Worm (Caenorhabditis elegans) whole organism, L4 larva: ENCODE measurements around the gene srlf-2.
A peak's percentile ranks its signal among the peaks of the same experiment; 100 is the strongest.

ENCODE experiments used
- D1046.2 ChIP-seq: fragments of 200-800 bp; sonication (Bioruptor generic); IDR thresholded peaks from 2 replicates; pipeline ENCODE4 v1.3.6; 2022; ENCODE audit warnings: missing genetic modification characterization, missing compliant biosample characterization
- F26F4.8 ChIP-seq: fragments of 200-800 bp; sonication (Bioruptor generic); conservative IDR thresholded peaks from 2 replicates; pipeline ENCODE4 v1.3.6; 2022; ENCODE audit warnings: missing genetic modification characterization, missing compliant biosample characterization
- Y105C5A.15 ChIP-seq: fragments of 200-800 bp; sonication (Bioruptor generic); IDR thresholded peaks from 2 replicates; pipeline ENCODE4 v1.3.6; 2022; ENCODE audit warnings: missing genetic modification characterization, missing compliant biosample characterization
- Y48G9A.11 ChIP-seq: fragments of 200-800 bp; sonication (Bioruptor generic); IDR thresholded peaks from 2 replicates; pipeline ENCODE4 v1.3.6; 2022; ENCODE audit warnings: missing genetic modification reagents, missing genetic modification characterization, missing compliant biosample characterization
- aha-1 ChIP-seq: fragments of 150-350 bp; peaks from one replicate; lab custom pipeline; 2014; ENCODE audit warnings: missing biosample characterization, missing genetic modification characterization
- ceh-82 ChIP-seq: sonication (generic microtip); optimal IDR thresholded peaks from 2 replicates; lab custom pipeline; 2017; ENCODE audit warnings: missing biosample characterization, missing genetic modification characterization
- ces-1 ChIP-seq: fragments of 150-350 bp; sonication (generic microtip); optimal IDR thresholded peaks from 4 replicates; lab custom pipeline; 2014; ENCODE audit warnings: missing biosample characterization, missing genetic modification reagents, missing genetic modification characterization
- daf-16 ChIP-seq, 3 experiments: sonication (generic microtip); optimal IDR thresholded peaks; 2 replicates each; lab custom pipeline; 2016 to 2017; ENCODE audit warnings: missing genetic modification characterization in 3 of 3, missing genetic modification reagents in 3 of 3, mild to moderate bottlenecking in 2 of 3, missing compliant biosample characterization in 2 of 3, missing biosample characterization in 1 of 3, moderate library complexity in 1 of 3
- daf-8 ChIP-seq: fragments of 200-800 bp; sonication (Bioruptor generic); IDR thresholded peaks from 2 replicates; pipeline ENCODE4 v1.3.6; 2022; ENCODE audit warnings: missing genetic modification characterization, missing compliant biosample characterization
- dmd-6 ChIP-seq: fragments of 200-800 bp; sonication (Bioruptor generic); IDR thresholded peaks from 2 replicates; pipeline ENCODE4 v1.3.6; 2022; ENCODE audit warnings: missing genetic modification reagents, missing genetic modification characterization, missing compliant biosample characterization
- dmd-9 ChIP-seq: fragments of 200-800 bp; sonication (Bioruptor generic); IDR thresholded peaks from 2 replicates; pipeline ENCODE4 v1.3.6; 2022; ENCODE audit warnings: missing genetic modification reagents, missing genetic modification characterization, missing compliant biosample characterization
- dve-1 ChIP-seq: sonication (generic microtip); optimal IDR thresholded peaks from 2 replicates; lab custom pipeline; 2017; ENCODE audit warnings: antibody characterized with exemption, mild to moderate bottlenecking, missing genetic modification characterization, missing compliant biosample characterization; ENCODE audit not compliant: insufficient read depth
- fkh-10 ChIP-seq: fragments of 150-350 bp; optimal IDR thresholded peaks from 2 replicates; lab custom pipeline; 2014; ENCODE audit warnings: missing biosample characterization, missing genetic modification reagents, missing genetic modification characterization
- hlh-11 ChIP-seq: fragments of 200-800 bp; sonication (Bioruptor generic); optimal IDR thresholded peaks from 2 replicates; lab custom pipeline; 2018; ENCODE audit warnings: mild to moderate bottlenecking, missing genetic modification characterization, missing compliant biosample characterization
- hlh-30 ChIP-seq: sonication (generic microtip); optimal IDR thresholded peaks from 2 replicates; lab custom pipeline; 2017; ENCODE audit warnings: antibody characterized with exemption, mild to moderate bottlenecking, missing genetic modification characterization, missing compliant biosample characterization; ENCODE audit not compliant: insufficient read depth
- hmg-1.1 ChIP-seq: fragments of 200-800 bp; sonication (Bioruptor generic); IDR thresholded peaks from 2 replicates; pipeline ENCODE4 v1.3.6; 2022; ENCODE audit warnings: missing genetic modification reagents, missing genetic modification characterization, missing compliant biosample characterization
- jun-1 ChIP-seq: fragments of 150-350 bp; optimal IDR thresholded peaks from 2 replicates; lab custom pipeline; 2014; ENCODE audit warnings: missing biosample characterization, missing genetic modification reagents, missing genetic modification characterization
- lin-1 ChIP-seq: fragments of 200-800 bp; sonication (Bioruptor generic); IDR thresholded peaks from 2 replicates; pipeline ENCODE4 v1.3.6; 2022; ENCODE audit warnings: missing genetic modification reagents, missing genetic modification characterization, missing compliant biosample characterization
- lin-13 ChIP-seq: fragments of 150-350 bp; optimal IDR thresholded peaks from 2 replicates; lab custom pipeline; 2014; ENCODE audit warnings: missing biosample characterization, missing genetic modification reagents, missing genetic modification characterization
- lsy-2 ChIP-seq, 2 experiments: fragments of 150-350 bp in 1 of 2; sonication (generic microtip) in 1 of 2; optimal IDR thresholded peaks; 2 replicates each; lab custom pipeline; 2014 to 2017; ENCODE audit warnings: missing biosample characterization in 2 of 2, missing genetic modification characterization in 2 of 2
- madf-5 ChIP-seq, 2 experiments: fragments of 200-800 bp; sonication (Bioruptor generic); IDR thresholded peaks; 2 replicates each; pipeline ENCODE4 v1.3.6; 2022; ENCODE audit warnings: missing compliant biosample characterization in 2 of 2, missing genetic modification characterization in 2 of 2
- madf-9 ChIP-seq: fragments of 200-800 bp; sonication (Bioruptor generic); conservative IDR thresholded peaks from 2 replicates; pipeline ENCODE4 v1.3.6; 2022; ENCODE audit warnings: missing genetic modification reagents, missing genetic modification characterization, missing compliant biosample characterization
- mdl-1 ChIP-seq, 2 experiments: fragments of 150-350 bp in 1 of 2; sonication (generic microtip) in 1 of 2; optimal IDR thresholded peaks; 2 replicates each; lab custom pipeline; 2014 to 2017; ENCODE audit warnings: missing biosample characterization in 2 of 2, missing genetic modification characterization in 2 of 2
- mdt-29 ChIP-seq: fragments of 200-800 bp; sonication (Bioruptor generic); IDR thresholded peaks from 2 replicates; pipeline ENCODE4 v1.3.6; 2022; ENCODE audit warnings: missing genetic modification reagents, missing genetic modification characterization, missing compliant biosample characterization
- mxl-3 ChIP-seq: fragments of 200-800 bp; sonication (Bioruptor generic); optimal IDR thresholded peaks from 2 replicates; lab custom pipeline; 2018; ENCODE audit warnings: mild to moderate bottlenecking, missing genetic modification characterization, missing compliant biosample characterization
- nhr-28 ChIP-seq: fragments of 150-350 bp; optimal IDR thresholded peaks from 2 replicates; lab custom pipeline; 2014; ENCODE audit warnings: missing biosample characterization, missing genetic modification characterization
- nhr-77 ChIP-seq: fragments of 150-350 bp; optimal IDR thresholded peaks from 2 replicates; lab custom pipeline; 2014; ENCODE audit warnings: missing biosample characterization, missing genetic modification characterization
- php-3 ChIP-seq: fragments of 200-800 bp; sonication (Bioruptor generic); IDR thresholded peaks from 2 replicates; pipeline ENCODE4 v1.3.6; 2022; ENCODE audit warnings: missing genetic modification reagents, missing genetic modification characterization, missing compliant biosample characterization
- pqm-1 ChIP-seq: sonication (generic microtip); optimal IDR thresholded peaks from 2 replicates; lab custom pipeline; 2017; ENCODE audit warnings: missing biosample characterization, missing genetic modification characterization
- skn-1 ChIP-seq: fragments of 150-350 bp; optimal IDR thresholded peaks from 2 replicates; lab custom pipeline; 2014; ENCODE audit warnings: missing biosample characterization, missing genetic modification characterization
- spr-1 ChIP-seq: sonication (generic microtip); optimal IDR thresholded peaks from 2 replicates; lab custom pipeline; 2016; ENCODE audit warnings: mild to moderate bottlenecking, missing genetic modification characterization, missing compliant biosample characterization
- tag-97 ChIP-seq: fragments of 200-800 bp; sonication (Bioruptor generic); IDR thresholded peaks from 2 replicates; pipeline ENCODE4 v1.3.6; 2022; ENCODE audit warnings: missing genetic modification characterization, missing compliant biosample characterization
- zfp-3 ChIP-seq: fragments of 200-800 bp; sonication (Bioruptor generic); conservative IDR thresholded peaks from 2 replicates; pipeline ENCODE4 v1.3.6; 2022; ENCODE audit warnings: missing genetic modification reagents, missing genetic modification characterization, missing compliant biosample characterization
- zip-11 ChIP-seq: fragments of 200-800 bp; sonication (Bioruptor generic); IDR thresholded peaks from 2 replicates; pipeline ENCODE4 v1.3.6; 2022; ENCODE audit warnings: missing genetic modification characterization, missing compliant biosample characterization
- zip-2 ChIP-seq: fragments of 150-350 bp; optimal IDR thresholded peaks from 2 replicates; lab custom pipeline; 2014; ENCODE audit warnings: missing biosample characterization, missing genetic modification characterization

The srlf-2 gene

DNA sequence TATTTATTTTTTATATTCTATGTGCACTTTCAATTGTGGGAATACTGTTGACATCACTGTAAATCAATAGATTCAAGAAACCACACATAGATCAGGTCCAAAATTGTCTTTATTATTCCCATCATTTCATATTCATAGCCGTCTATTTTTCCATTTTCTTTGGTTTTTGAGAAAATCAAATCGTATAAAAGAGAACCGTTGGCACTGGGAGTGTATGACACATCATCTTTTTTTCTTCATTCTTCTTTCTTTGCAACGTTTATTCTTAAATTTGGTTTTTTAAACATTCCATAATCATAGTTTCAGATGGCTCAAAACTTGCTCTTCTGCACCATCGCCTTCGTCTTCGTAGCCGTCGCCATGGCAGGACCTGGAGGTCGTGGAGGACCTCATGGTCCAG is at the start of gene srlf-2:
Gene srlf-2, plus strand, starts transcription at position 301 of the 400 bp plus-strand sequence.
- no peak for TF ChIP-seq tag-97 (GFP tag; lab: Robert Waterston, UW)
- no peak for TF ChIP-seq madf-5 (GFP tag; IDR thresholded peaks at IDR 0.05; lab: Robert Waterston, UW)
- no peak for TF ChIP-seq lin-1 (GFP tag; lab: Robert Waterston, UW)
- no peak for TF ChIP-seq aha-1 (tag; lab: Kevin White, UChicago)
- no peak for TF ChIP-seq php-3
- no peak for TF ChIP-seq F26F4.8 (GFP tag; lab: Robert Waterston, UW)
- no peak for TF ChIP-seq hmg-1.1 (GFP tag; lab: Robert Waterston, UW)
- no peak for TF ChIP-seq Y105C5A.15 (GFP tag; lab: Robert Waterston, UW)
- TF ChIP-seq zip-2 (tag; lab: Kevin White, UChicago), result no peak
- TF ChIP-seq hlh-30 (tag; lab: Kevin White, UChicago), result no peak
- TF ChIP-seq madf-9 (GFP tag; lab: Robert Waterston, UW), result no peak
- no peak for TF ChIP-seq nhr-28 (tag; lab: Kevin White, UChicago)
- no peak for TF ChIP-seq spr-1

- TF ChIP-seq daf-8 (GFP tag; lab: Robert Waterston, UW), result no peak
- TF ChIP-seq, all 104 proteins: peak for 0
Measured at ce11 chrIV:8446904-8447303, 43.1 kb upstream of the srlf-2 start, which contains the start of gene T01B11.1. T01B11.1 (plus strand) TSS chrIV:8447204.

ce11 chrIV:8449869-8450268 is 40.1 kb upstream of the srlf-2 start:
- TF ChIP-seq mdt-29 (GFP tag; lab: Robert Waterston, UW) (no peak), aha-1 (tag; lab: Kevin White, UChicago) (peak; percentile 98)

DNA sequence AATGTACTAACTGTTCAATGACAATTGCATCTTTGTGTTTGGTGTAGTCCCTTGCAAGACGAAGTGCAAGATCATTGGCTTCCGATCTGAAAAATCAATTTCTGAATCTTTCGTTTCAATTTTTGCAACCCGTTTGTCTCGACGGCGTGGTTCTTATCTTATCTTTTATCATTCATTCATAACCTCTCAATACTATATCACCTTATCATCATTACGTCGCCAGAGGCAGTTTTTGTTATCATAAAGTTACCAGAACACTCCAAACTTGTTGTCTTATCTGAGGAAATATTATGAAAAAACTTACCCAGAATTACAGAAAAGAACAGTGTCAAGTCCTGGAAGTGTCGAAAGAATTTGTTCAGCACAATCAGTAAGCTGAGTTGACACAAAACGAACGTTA is 39.5 kb upstream of the srlf-2 start:
- TF ChIP-seq nhr-77 (tag; lab: Kevin White, UChicago), result peak; percentile 8
- TF ChIP-seq jun-1 (tag; lab: Kevin White, UChicago), result no peak
- TF ChIP-seq mdl-1 (tag; optimal IDR thresholded peaks at IDR 0.05; lab: Kevin White, UChicago), result peak in 1 of 2 experiments; percentile 23
- TF ChIP-seq Y105C5A.15 (GFP tag; lab: Robert Waterston, UW), result no peak
- TF ChIP-seq skn-1 (tag; lab: Kevin White, UChicago), result no peak
- no peak for TF ChIP-seq fkh-10
- peak; percentile 60 for TF ChIP-seq dmd-6 (GFP tag; lab: Robert Waterston, UW)
- peak; percentile 79 for TF ChIP-seq nhr-28 (tag; lab: Kevin White, UChicago)
- TF ChIP-seq zfp-3, result no peak
- TF ChIP-seq dmd-9 (GFP tag; lab: Robert Waterston, UW), result no peak
- no peak for TF ChIP-seq ces-1 (GFP tag; lab: Kevin White, UChicago)
- no peak for TF ChIP-seq daf-16 (GFP tag; optimal IDR thresholded peaks at IDR 0.05; lab: Kevin White, UChicago)
- TF ChIP-seq daf-16 (tag; optimal IDR thresholded peaks at IDR 0.05; lab: Kevin White, UChicago), result peak; percentile 62
- no peak for TF ChIP-seq lin-13 (GFP tag; lab: Kevin White, UChicago)
- TF ChIP-seq D1046.2, result no peak
- peak; percentile 96 for TF ChIP-seq pqm-1 (tag; lab: Kevin White, UChicago)
- TF ChIP-seq Y48G9A.11 (GFP tag; lab: Robert Waterston, UW), result no peak
- TF ChIP-seq dve-1 (tag; lab: Kevin White, UChicago), result peak; percentile 81
- TF ChIP-seq zip-2 (tag; lab: Kevin White, UChicago), result no peak
- no peak for TF ChIP-seq zip-11 (GFP tag; lab: Robert Waterston, UW)
- peak; percentile 78 for TF ChIP-seq mxl-3 (GFP tag; lab: Kevin White, UChicago)
- TF ChIP-seq ceh-82 (tag; lab: Kevin White, UChicago), result no peak
- TF ChIP-seq lsy-2 (tag; optimal IDR thresholded peaks at IDR 0.05; lab: Kevin White, UChicago), result peak in 1 of 2 experiments; percentile 22
- peak; percentile 59 for TF ChIP-seq hlh-11 (tag; lab: Kevin White, UChicago)
